Worm (Caenorhabditis elegans) whole organism, L3 larva: ENCODE results near the gene evl-14.

Experiments used
- ZK546.5 ChIP-seq: sonication (generic microtip); optimal IDR thresholded peaks from 2 replicates; lab custom pipeline; 2017; ENCODE audit warnings: missing biosample characterization, missing genetic modification characterization
- aly-2 ChIP-seq: fragments of 150-350 bp; optimal IDR thresholded peaks from 2 replicates; lab custom pipeline; 2014; ENCODE audit warnings: missing biosample characterization, missing genetic modification characterization
- ama-1 ChIP-seq: fragments of 150-350 bp; optimal IDR thresholded peaks from 2 replicates; lab custom pipeline; 2018
- ceh-16 ChIP-seq: sonication (generic microtip); optimal IDR thresholded peaks from 2 replicates; lab custom pipeline; 2017; ENCODE audit warnings: missing biosample characterization, missing genetic modification characterization
- ceh-28 ChIP-seq: fragments of 150-350 bp; optimal IDR thresholded peaks from 2 replicates; lab custom pipeline; 2014; ENCODE audit warnings: missing biosample characterization, missing genetic modification reagents, missing genetic modification characterization
- ceh-82 ChIP-seq: fragments of 150-350 bp; optimal IDR thresholded peaks from 2 replicates; lab custom pipeline; 2014; ENCODE audit warnings: missing biosample characterization, missing genetic modification characterization
- elt-1 ChIP-seq: fragments of 150-350 bp; optimal IDR thresholded peaks from 2 replicates; lab custom pipeline; 2014; ENCODE audit warnings: missing biosample characterization, missing genetic modification characterization
- elt-2 ChIP-seq: sonication (generic microtip); optimal IDR thresholded peaks from 2 replicates; lab custom pipeline; 2016; ENCODE audit warnings: missing genetic modification reagents, mild to moderate bottlenecking, missing genetic modification characterization, missing compliant biosample characterization
- fkh-10 ChIP-seq: sonication (generic microtip); optimal IDR thresholded peaks from 2 replicates; lab custom pipeline; 2017; ENCODE audit warnings: missing biosample characterization, missing genetic modification reagents, missing genetic modification characterization
- fkh-2 ChIP-seq: fragments of 150-350 bp; optimal IDR thresholded peaks from 2 replicates; lab custom pipeline; 2014; ENCODE audit warnings: missing biosample characterization, missing genetic modification reagents, missing genetic modification characterization
- fos-1 ChIP-seq: fragments of 150-350 bp; optimal IDR thresholded peaks from 2 replicates; lab custom pipeline; 2014; ENCODE audit warnings: missing biosample characterization, missing genetic modification characterization
- hmg-11 ChIP-seq: sonication (generic microtip); optimal IDR thresholded peaks from 2 replicates; lab custom pipeline; 2016; ENCODE audit warnings: missing genetic modification characterization, missing compliant biosample characterization
- lin-15B ChIP-seq: fragments of 150-350 bp; optimal IDR thresholded peaks from 2 replicates; lab custom pipeline; 2014; ENCODE audit warnings: missing biosample characterization, missing genetic modification characterization
- lsy-12 ChIP-seq: sonication (generic microtip); optimal IDR thresholded peaks from 2 replicates; lab custom pipeline; 2016; ENCODE audit warnings: mild to moderate bottlenecking, missing genetic modification characterization, missing compliant biosample characterization
- nfya-1 ChIP-seq: sonication (generic microtip); optimal IDR thresholded peaks from 2 replicates; lab custom pipeline; 2017; ENCODE audit warnings: missing genetic modification characterization, mild to moderate bottlenecking, missing compliant biosample characterization, antibody characterized with exemption, moderate library complexity; ENCODE audit not compliant: insufficient read depth
- nhr-11 ChIP-seq: fragments of 150-350 bp; optimal IDR thresholded peaks from 2 replicates; lab custom pipeline; 2014; ENCODE audit warnings: missing biosample characterization, missing genetic modification characterization
- nhr-23 ChIP-seq: fragments of 150-350 bp; optimal IDR thresholded peaks from 2 replicates; lab custom pipeline; 2014; ENCODE audit warnings: missing biosample characterization, missing genetic modification reagents, missing genetic modification characterization
- nhr-237 ChIP-seq: fragments of 150-350 bp; optimal IDR thresholded peaks from 2 replicates; lab custom pipeline; 2014; ENCODE audit warnings: missing biosample characterization, missing genetic modification characterization
- nhr-43 ChIP-seq: sonication (generic microtip); optimal IDR thresholded peaks from 2 replicates; lab custom pipeline; 2016; ENCODE audit warnings: mild to moderate bottlenecking, missing genetic modification characterization, missing compliant biosample characterization; ENCODE audit not compliant: poor library complexity, severe bottlenecking
- nhr-67 ChIP-seq: fragments of 150-350 bp; optimal IDR thresholded peaks from 2 replicates; lab custom pipeline; 2014; ENCODE audit warnings: missing biosample characterization, missing genetic modification characterization
- nhr-76 ChIP-seq: fragments of 150-350 bp; sonication (generic microtip); optimal IDR thresholded peaks from 5 replicates; lab custom pipeline; 2014; ENCODE audit warnings: missing biosample characterization, missing genetic modification characterization
- sea-2 ChIP-seq: fragments of 150-350 bp; sonication (generic microtip); optimal IDR thresholded peaks from 4 replicates; lab custom pipeline; 2014; ENCODE audit warnings: missing biosample characterization, missing genetic modification reagents, missing genetic modification characterization
- skn-1 ChIP-seq: fragments of 150-350 bp; optimal IDR thresholded peaks from 2 replicates; lab custom pipeline; 2014; ENCODE audit warnings: missing biosample characterization, missing genetic modification characterization
- tbx-2 ChIP-seq: sonication (generic microtip); optimal IDR thresholded peaks from 2 replicates; lab custom pipeline; 2016; ENCODE audit warnings: mild to moderate bottlenecking, missing genetic modification characterization, missing compliant biosample characterization
- unc-39 ChIP-seq: sonication (generic microtip); optimal IDR thresholded peaks from 4 replicates; lab custom pipeline; 2017; ENCODE audit warnings: missing biosample characterization, missing genetic modification characterization
- unc-62 ChIP-seq: fragments of 150-350 bp; sonication (generic microtip); optimal IDR thresholded peaks from 4 replicates; lab custom pipeline; 2014; ENCODE audit warnings: missing biosample characterization, missing genetic modification reagents, missing genetic modification characterization
- ztf-4 ChIP-seq: fragments of 150-350 bp; optimal IDR thresholded peaks from 2 replicates; lab custom pipeline; 2014; ENCODE audit warnings: missing biosample characterization, missing genetic modification characterization

Gene evl-14

ce11 chrIII:4265892-4266291 is 47.0 kb downstream of the evl-14 start:
- TF ChIP-seq unc-39 (tag; lab: Kevin White, UChicago) (no peak), nhr-76 (tag; lab: Kevin White, UChicago) (no peak), fkh-2 (tag; lab: Kevin White, UChicago) (no peak), lsy-12 (tag; lab: Kevin White, UChicago) (no peak), elt-1 (tag; lab: Kevin White, UChicago) (no peak), nhr-11 (tag; lab: Kevin White, UChicago) (no peak), ama-1 (lab: Kevin White, UChicago) (no peak), aly-2 (tag; lab: Kevin White, UChicago) (no peak)

ce11 chrIII:4263048-4263447 is 49.9 kb downstream of the evl-14 start, which contains the start of gene T08A11.1:
TSS of gene T08A11.1 (minus strand) at chrIII:4263148.
- no peak for TF ChIP-seq hmg-11 (tag; lab: Kevin White, UChicago)
- no peak for TF ChIP-seq fkh-10 (GFP tag; lab: Kevin White, UChicago)
- no peak for TF ChIP-seq lin-15B (tag; lab: Kevin White, UChicago)
- TF ChIP-seq ZK546.5 (tag; lab: Kevin White, UChicago) = no peak
- no peak for TF ChIP-seq aly-2 (tag; lab: Kevin White, UChicago)
- no peak for TF ChIP-seq nhr-237 (tag; lab: Kevin White, UChicago)
- no peak for TF ChIP-seq tbx-2 (tag; lab: Kevin White, UChicago)
- TF ChIP-seq ceh-82 (tag; lab: Kevin White, UChicago) = no peak
- no peak for TF ChIP-seq elt-2
- no peak for TF ChIP-seq nhr-76 (tag; lab: Kevin White, UChicago)
- TF ChIP-seq fkh-2 (tag; lab: Kevin White, UChicago) = no peak
- TF ChIP-seq ama-1 (lab: Kevin White, UChicago) = no peak
- no peak for TF ChIP-seq unc-39 (tag; lab: Kevin White, UChicago)
- TF ChIP-seq fos-1 (tag; lab: Kevin White, UChicago) = no peak
- no peak for TF ChIP-seq lsy-12 (tag; lab: Kevin White, UChicago)
- no peak for TF ChIP-seq nhr-67
- TF ChIP-seq ceh-16 (tag; lab: Kevin White, UChicago) = no peak
- TF ChIP-seq nhr-43 = no peak
- no peak for TF ChIP-seq skn-1 (tag; lab: Kevin White, UChicago)

ce11 chrIII:4257896-4258295 is 55.0 kb downstream of the evl-14 start:
- TF ChIP-seq nhr-23 (tag; lab: Kevin White, UChicago) (no peak), ZK546.5 (tag; lab: Kevin White, UChicago) (no peak), nfya-1 (tag; lab: Kevin White, UChicago) (no peak), elt-2 (no peak), skn-1 (tag; lab: Kevin White, UChicago) (no peak), fos-1 (tag; lab: Kevin White, UChicago) (no peak), ztf-4 (tag; lab: Kevin White, UChicago) (no peak), ceh-28 (no peak), nhr-43 (no peak), unc-62 (GFP tag; lab: Kevin White, UChicago) (no peak), sea-2 (GFP tag; lab: Kevin White, UChicago) (no peak), ama-1 (lab: Kevin White, UChicago) (no peak)
